Worm (Caenorhabditis elegans) whole organism, late embryonic: ENCODE measurements around the gene W03C9.5.

Experiments
- C08G9.2 ChIP-seq: sonication (generic microtip); optimal IDR thresholded peaks from 2 replicates; lab custom pipeline; 2016; ENCODE audit warnings: mild to moderate bottlenecking, missing genetic modification characterization, moderate library complexity, missing compliant biosample characterization
- C38D4.7 ChIP-seq: fragments of 200-800 bp; sonication (Bioruptor generic); optimal IDR thresholded peaks from 2 replicates; lab custom pipeline; 2018; ENCODE audit warnings: mild to moderate bottlenecking, missing genetic modification characterization, moderate library complexity, missing compliant biosample characterization
- ceh-14 ChIP-seq: sonication (generic microtip); optimal IDR thresholded peaks from 2 replicates; lab custom pipeline; 2016; ENCODE audit warnings: missing genotype, missing genetic modification characterization, missing compliant biosample characterization
- ceh-19 ChIP-seq: fragments of 200-800 bp; sonication (Bioruptor generic); optimal IDR thresholded peaks from 2 replicates; lab custom pipeline; 2018; ENCODE audit warnings: mild to moderate bottlenecking, missing genetic modification characterization, missing compliant biosample characterization
- ceh-34 ChIP-seq: sonication (generic microtip); optimal IDR thresholded peaks from 2 replicates; lab custom pipeline; 2016; ENCODE audit warnings: mild to moderate bottlenecking, missing genetic modification characterization, missing compliant biosample characterization
- ceh-6 ChIP-seq: fragments of 200-800 bp; sonication (Bioruptor generic); optimal IDR thresholded peaks from 2 replicates; lab custom pipeline; 2018; ENCODE audit warnings: mild to moderate bottlenecking, missing genetic modification characterization, missing compliant biosample characterization
- dve-1 ChIP-seq: sonication (generic microtip); optimal IDR thresholded peaks from 2 replicates; lab custom pipeline; 2017; ENCODE audit warnings: antibody characterized with exemption, mild to moderate bottlenecking, missing genetic modification characterization, missing compliant biosample characterization
- hlh-13 ChIP-seq: fragments of 200-800 bp; sonication (Bioruptor generic); optimal IDR thresholded peaks from 2 replicates; lab custom pipeline; 2018; ENCODE audit warnings: mild to moderate bottlenecking, missing genetic modification characterization, missing compliant biosample characterization
- lim-6 ChIP-seq: sonication (generic microtip); optimal IDR thresholded peaks from 2 replicates; lab custom pipeline; 2016; ENCODE audit warnings: missing genetic modification characterization, missing compliant biosample characterization
- npax-4 ChIP-seq: sonication (generic microtip); optimal IDR thresholded peaks from 2 replicates; lab custom pipeline; 2016; ENCODE audit warnings: missing genetic modification characterization, missing compliant biosample characterization
- pag-3 ChIP-seq: sonication (generic microtip); optimal IDR thresholded peaks from 2 replicates; lab custom pipeline; 2016; ENCODE audit warnings: missing compliant biosample characterization, missing genetic modification characterization, borderline replicate concordance
- pha-2 ChIP-seq: sonication (generic microtip); optimal IDR thresholded peaks from 2 replicates; lab custom pipeline; 2017; ENCODE audit warnings: mild to moderate bottlenecking, missing genetic modification characterization, missing compliant biosample characterization
- ref-2 ChIP-seq: sonication (generic microtip); optimal IDR thresholded peaks from 2 replicates; lab custom pipeline; 2016; ENCODE audit warnings: missing genetic modification characterization, missing compliant biosample characterization
- sdc-2 ChIP-seq: sonication (generic microtip); optimal IDR thresholded peaks from 2 replicates; lab custom pipeline; 2016; ENCODE audit warnings: missing genotype, missing genetic modification characterization, missing compliant biosample characterization
- sox-2 ChIP-seq: fragments of 200-800 bp; sonication (Bioruptor generic); IDR thresholded peaks from 2 replicates; pipeline ENCODE4 v1.3.6; 2022; ENCODE audit warnings: missing genetic modification reagents, missing genetic modification characterization, missing compliant biosample characterization
- tbx-2 ChIP-seq: sonication (generic microtip); optimal IDR thresholded peaks from 2 replicates; lab custom pipeline; 2016; ENCODE audit warnings: missing genetic modification characterization, missing compliant biosample characterization
- ttx-3 ChIP-seq: sonication (generic microtip); optimal IDR thresholded peaks from 2 replicates; lab custom pipeline; 2016; ENCODE audit warnings: missing genetic modification reagents, missing genetic modification characterization, missing compliant biosample characterization
- ztf-16 ChIP-seq: sonication (generic microtip); optimal IDR thresholded peaks from 2 replicates; lab custom pipeline; 2017; ENCODE audit warnings: missing genetic modification characterization, missing compliant biosample characterization

Gene W03C9.5

ce11 chrII:11917530-11917952 lies 49.8 kb downstream of the W03C9.5 start:
- TF ChIP-seq hlh-13 (GFP tag; lab: Kevin White, UChicago) (no peak), dve-1 (tag; lab: Kevin White, UChicago) (no peak), tbx-2 (tag; lab: Kevin White, UChicago) (no peak), ceh-19 (GFP tag; lab: Kevin White, UChicago) (no peak), lim-6 (tag; lab: Kevin White, UChicago) (no peak), pag-3 (tag; lab: Kevin White, UChicago) (no peak), ceh-6 (GFP tag; lab: Kevin White, UChicago) (no peak), ttx-3 (tag; lab: Kevin White, UChicago) (no peak), ceh-14 (tag; lab: Kevin White, UChicago) (no peak), C08G9.2 (tag; lab: Kevin White, UChicago) (no peak), sdc-2 (tag; lab: Kevin White, UChicago) (no peak), ztf-16 (tag; lab: Kevin White, UChicago) (no peak), sox-2 (GFP tag; lab: Robert Waterston, UW) (no peak), ceh-34 (tag; lab: Kevin White, UChicago) (no peak), ref-2 (no peak), C38D4.7 (GFP tag; lab: Kevin White, UChicago) (no peak)
- TF ChIP-seq, all 69 proteins: peak for 0

- TF ChIP-seq npax-4 (no peak), sdc-2 (tag; lab: Kevin White, UChicago) (no peak), pha-2 (tag; lab: Kevin White, UChicago) (no peak), C08G9.2 (tag; lab: Kevin White, UChicago) (no peak)
- TF ChIP-seq, all 69 proteins: peak for 0
Observed at ce11 chrII:11916945-11917344, 50.4 kb downstream of the W03C9.5 start.
